Fruit fly (Drosophila melanogaster): ENCODE measurements around the gene CG14275.

DNA sequence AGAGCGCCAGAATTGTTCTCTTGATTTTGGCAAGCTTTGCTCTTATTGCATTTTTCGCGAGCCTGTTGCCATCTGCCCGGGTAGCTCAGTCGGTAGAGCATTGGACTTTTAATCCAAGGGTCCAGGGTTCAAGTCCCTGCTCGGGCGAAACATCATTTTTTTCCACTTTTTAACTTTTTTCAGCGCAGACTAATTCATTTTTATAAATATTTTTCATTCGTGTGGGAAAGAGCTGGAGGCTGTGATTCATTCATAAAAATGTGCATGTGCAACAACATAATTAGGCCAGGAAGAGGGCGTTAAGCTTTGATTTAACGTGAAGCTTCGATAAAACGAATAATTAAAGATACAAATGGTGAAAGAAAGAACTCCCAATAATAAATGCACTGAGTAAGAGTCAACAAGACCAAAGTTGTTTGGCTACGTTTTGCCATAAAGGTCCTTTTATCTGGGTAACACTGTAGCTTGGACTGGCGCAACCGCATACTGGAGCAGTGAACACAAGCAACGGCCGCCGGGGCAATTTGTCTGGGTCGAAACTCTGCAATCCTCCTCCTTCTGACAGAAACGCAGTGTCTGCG lies 36.5 kb upstream of the CG14275 start:
- TF ChIP-seq CG11617 (GFP tag; optimal IDR thresholded peaks at IDR 0.05): no peak
- TF ChIP-seq Crg-1 (GFP tag; optimal IDR thresholded peaks at IDR 0.05): no peak
- no peak for TF ChIP-seq cic (GFP tag; optimal IDR thresholded peaks at IDR 0.05)
- TF ChIP-seq Clk (GFP tag; optimal IDR thresholded peaks at IDR 0.05): no peak
- TF ChIP-seq CG7101 (tag; optimal IDR thresholded peaks at IDR 0.05): no peak
- TF ChIP-seq CG33017 (tag; optimal IDR thresholded peaks at IDR 0.05): no peak
- no peak for TF ChIP-seq CG1620 (GFP tag; optimal IDR thresholded peaks at IDR 0.05)
- TF ChIP-seq CG5204 (GFP tag; optimal IDR thresholded peaks at IDR 0.05): no peak
- TF ChIP-seq bab1 (GFP tag; optimal IDR thresholded peaks at IDR 0.05): no peak
- TF ChIP-seq tj (GFP tag; optimal IDR thresholded peaks at IDR 0.05): no peak
